Fruit fly (Drosophila melanogaster): ENCODE results near the gene kibra.

kibra gene

dm6 chr3R:14679381-14680111 is 44.5 kb downstream of the kibra start:
- TF ChIP-seq fru (GFP tag; optimal IDR thresholded peaks at IDR 0.05) (no peak), foxo (GFP tag; optimal IDR thresholded peaks at IDR 0.05) (no peak), lola (GFP tag; optimal IDR thresholded peaks at IDR 0.05) (no peak), Hr83 (GFP tag; optimal IDR thresholded peaks at IDR 0.05; ENCODE audit: poor library complexity, severe bottlenecking) (no peak), GATAd (GFP tag; optimal IDR thresholded peaks at IDR 0.05) (no peak), Rel (GFP tag; optimal IDR thresholded peaks at IDR 0.05) (no peak), Rel (tag; optimal IDR thresholded peaks at IDR 0.05) (no peak), usp (GFP tag; optimal IDR thresholded peaks at IDR 0.05) (no peak), Dif (GFP tag; optimal IDR thresholded peaks at IDR 0.05; ENCODE audit: partially characterized antibody) (no peak), Mio (GFP tag; optimal IDR thresholded peaks at IDR 0.05) (no peak), Abd-B (GFP tag; optimal IDR thresholded peaks at IDR 0.05) (no peak), Dfd (GFP tag; optimal IDR thresholded peaks at IDR 0.05) (no peak), CG9705 (GFP tag; optimal IDR thresholded peaks at IDR 0.05) (no peak), br (GFP tag; optimal IDR thresholded peaks at IDR 0.05) (no peak)

- TF ChIP-seq woc (GFP tag; optimal IDR thresholded peaks at IDR 0.05) (no peak), Rel (GFP tag; optimal IDR thresholded peaks at IDR 0.05) (peak; percentile 2), Rel (tag; optimal IDR thresholded peaks at IDR 0.05) (no peak), foxo (GFP tag; optimal IDR thresholded peaks at IDR 0.05) (no peak)
These were observed 46.2 kb downstream of the kibra start for dm6 chr3R:14677814-14678213.

dm6 chr3R:14677065-14677464 is 47.0 kb downstream of the kibra start:
- no peak for TF ChIP-seq dsf (GFP tag; optimal IDR thresholded peaks at IDR 0.05; ENCODE audit: borderline replicate concordance)
- peak; percentile 2 for TF ChIP-seq Sp1 (GFP tag; optimal IDR thresholded peaks at IDR 0.05)

dm6 chr3R:14674762-14675161 is 49.3 kb downstream of the kibra start:
- TF ChIP-seq foxo (GFP tag; optimal IDR thresholded peaks at IDR 0.05): peak in 1 of 2 experiments; percentile 64
- TF ChIP-seq Rel (GFP tag; optimal IDR thresholded peaks at IDR 0.05): no peak
- no peak for TF ChIP-seq Rel (tag; optimal IDR thresholded peaks at IDR 0.05)
- peak; percentile 57 for TF ChIP-seq fru (GFP tag; optimal IDR thresholded peaks at IDR 0.05)
- no peak for TF ChIP-seq usp (GFP tag; optimal IDR thresholded peaks at IDR 0.05)
- peak; percentile 33 for TF ChIP-seq psq (GFP tag; optimal IDR thresholded peaks at IDR 0.05)
- peak; percentile 42 for TF ChIP-seq ey (GFP tag; optimal IDR thresholded peaks at IDR 0.05)
- TF ChIP-seq sv (GFP tag; optimal IDR thresholded peaks at IDR 0.05): no peak
- TF ChIP-seq OdsH (GFP tag; optimal IDR thresholded peaks at IDR 0.05): peak; percentile 43
- peak; percentile 29 for TF ChIP-seq woc (GFP tag; optimal IDR thresholded peaks at IDR 0.05)
- TF ChIP-seq Mio (GFP tag; optimal IDR thresholded peaks at IDR 0.05): no peak
- TF ChIP-seq CrebA (GFP tag; optimal IDR thresholded peaks at IDR 0.05; ENCODE audit: borderline replicate concordance): no peak
- TF ChIP-seq pan (optimal IDR thresholded peaks at IDR 0.05): no peak
- TF ChIP-seq HLH106 (tag; optimal IDR thresholded peaks at IDR 0.05): peak; percentile 55
- TF ChIP-seq rgr (GFP tag; optimal IDR thresholded peaks at IDR 0.05): peak; percentile 51
- TF ChIP-seq h (GFP tag; optimal IDR thresholded peaks at IDR 0.05): peak; percentile 75
- peak; percentile 37 for TF ChIP-seq br (GFP tag; optimal IDR thresholded peaks at IDR 0.05)
- peak; percentile 40 for TF ChIP-seq Hnf4 (GFP tag; optimal IDR thresholded peaks at IDR 0.05)
- peak; percentile 57 for TF ChIP-seq Sp1 (GFP tag; optimal IDR thresholded peaks at IDR 0.05)
- no peak for TF ChIP-seq GATAd (GFP tag; optimal IDR thresholded peaks at IDR 0.05)

- TF ChIP-seq ey (GFP tag; optimal IDR thresholded peaks at IDR 0.05): peak; percentile 16
- TF ChIP-seq Hnf4 (GFP tag; optimal IDR thresholded peaks at IDR 0.05): no peak
- TF ChIP-seq psq (GFP tag; optimal IDR thresholded peaks at IDR 0.05): no peak
- TF ChIP-seq foxo (GFP tag; optimal IDR thresholded peaks at IDR 0.05): peak in 1 of 2 experiments; percentile 22
- TF ChIP-seq br (GFP tag; optimal IDR thresholded peaks at IDR 0.05): peak; percentile 5
- TF ChIP-seq woc (GFP tag; optimal IDR thresholded peaks at IDR 0.05): no peak
- TF ChIP-seq rgr (GFP tag; optimal IDR thresholded peaks at IDR 0.05): peak; percentile 8
- peak; percentile 20 for TF ChIP-seq HLH106 (tag; optimal IDR thresholded peaks at IDR 0.05)
- TF ChIP-seq CG32264 (GFP tag; optimal IDR thresholded peaks at IDR 0.05): no peak
- peak; percentile 35 for TF ChIP-seq fru (GFP tag; optimal IDR thresholded peaks at IDR 0.05)
- no peak for TF ChIP-seq Rel (GFP tag; optimal IDR thresholded peaks at IDR 0.05)
- TF ChIP-seq Rel (tag; optimal IDR thresholded peaks at IDR 0.05): no peak
- TF ChIP-seq Sp1 (GFP tag; optimal IDR thresholded peaks at IDR 0.05): no peak
These were observed 51.1 kb downstream of the kibra start for dm6 chr3R:14672915-14673314.

- TF ChIP-seq Dfd (GFP tag; optimal IDR thresholded peaks at IDR 0.05) (no peak), ey (GFP tag; optimal IDR thresholded peaks at IDR 0.05) (no peak), foxo (GFP tag; optimal IDR thresholded peaks at IDR 0.05) (no peak), Hr83 (GFP tag; optimal IDR thresholded peaks at IDR 0.05; ENCODE audit: poor library complexity, severe bottlenecking) (no peak), woc (GFP tag; optimal IDR thresholded peaks at IDR 0.05) (no peak), OdsH (GFP tag; optimal IDR thresholded peaks at IDR 0.05) (no peak), Dif (GFP tag; optimal IDR thresholded peaks at IDR 0.05; ENCODE audit: partially characterized antibody) (no peak), fru (GFP tag; optimal IDR thresholded peaks at IDR 0.05) (no peak), CrebA (GFP tag; optimal IDR thresholded peaks at IDR 0.05; ENCODE audit: borderline replicate concordance) (no peak), Hr78 (GFP tag; optimal IDR thresholded peaks at IDR 0.05) (no peak), h (GFP tag; optimal IDR thresholded peaks at IDR 0.05) (no peak), HLH106 (tag; optimal IDR thresholded peaks at IDR 0.05) (no peak), lola (GFP tag; optimal IDR thresholded peaks at IDR 0.05) (no peak), Hnf4 (GFP tag; optimal IDR thresholded peaks at IDR 0.05) (no peak), pan (optimal IDR thresholded peaks at IDR 0.05) (no peak), br (GFP tag; optimal IDR thresholded peaks at IDR 0.05) (no peak), Myc (optimal IDR thresholded peaks at IDR 0.05) (no peak)
These were observed 53.2 kb downstream of the kibra start for dm6 chr3R:14670840-14671239.
